Fruit fly (Drosophila melanogaster): Measurements from ENCODE around the gene kst.
A peak's percentile ranks its signal among the peaks of the same experiment; 100 is the strongest.

kst gene

dm6 chr3L:3381869-3382488 lies 45.3 kb downstream of the kst start (continued):
- TF ChIP-seq schlank (tag; optimal IDR thresholded peaks at IDR 0.05): peak; percentile 28
- TF ChIP-seq CG7786 (GFP tag; optimal IDR thresholded peaks at IDR 0.05): no peak
- no peak for TF ChIP-seq cad (GFP tag; optimal IDR thresholded peaks at IDR 0.05)
- TF ChIP-seq CG1024 (GFP tag; IDR thresholded peaks at IDR 0.05): 0 out of 2 replicates have a peak, but pooled peaks have one; percentile 10
- no peak for TF ChIP-seq CG30431 (GFP tag; optimal IDR thresholded peaks at IDR 0.05)
- TF ChIP-seq gt (GFP tag; IDR thresholded peaks at IDR 0.05): no peak
- no peak for TF ChIP-seq sens-2 (GFP tag; IDR thresholded peaks at IDR 0.05)
- no peak for TF ChIP-seq jumu (GFP tag; optimal IDR thresholded peaks at IDR 0.05)
- no peak for TF ChIP-seq CG33213 (GFP tag; optimal IDR thresholded peaks at IDR 0.05)
- TF ChIP-seq cwo (GFP tag; optimal IDR thresholded peaks at IDR 0.05): no peak
- 0 out of 2 replicates have a peak, but pooled peaks have one; percentile 26 for TF ChIP-seq CG11696 (GFP tag; IDR thresholded peaks at IDR 0.05)
- no peak for TF ChIP-seq tio (GFP tag; optimal IDR thresholded peaks at IDR 0.05)
- peak; percentile 78 for TF ChIP-seq Med (GFP tag)
- no peak for TF ChIP-seq CG12744 (GFP tag; optimal IDR thresholded peaks at IDR 0.05)
- TF ChIP-seq CG31388 (GFP tag; optimal IDR thresholded peaks at IDR 0.05): no peak
- no peak for TF ChIP-seq sna (GFP tag; IDR thresholded peaks at IDR 0.05; ENCODE audit: partially characterized antibody)
- peak; percentile 72 for TF ChIP-seq H2.0 (GFP tag; IDR thresholded peaks at IDR 0.05)
- TF ChIP-seq en (GFP tag; optimal IDR thresholded peaks at IDR 0.05): no peak
- TF ChIP-seq Dip2 (GFP tag; IDR thresholded peaks at IDR 0.05): no peak
- TF ChIP-seq cg (GFP tag; optimal IDR thresholded peaks at IDR 0.05): no peak
- TF ChIP-seq lmd (GFP tag; IDR thresholded peaks at IDR 0.05): peak; percentile 75
- TF ChIP-seq CG15601 (tag; optimal IDR thresholded peaks at IDR 0.05): no peak
- TF ChIP-seq CG18262 (tag; optimal IDR thresholded peaks at IDR 0.05): no peak
- TF ChIP-seq abd-A (tag; optimal IDR thresholded peaks at IDR 0.05): no peak
- no peak for TF ChIP-seq CG17802 (tag; optimal IDR thresholded peaks at IDR 0.05)
- TF ChIP-seq CG11695 (GFP tag; IDR thresholded peaks at IDR 0.05): peak; percentile 69
- no peak for TF ChIP-seq hb (GFP tag; IDR thresholded peaks at IDR 0.05; ENCODE audit: partially characterized antibody)
- no peak for TF ChIP-seq CG18011 (GFP tag; optimal IDR thresholded peaks at IDR 0.05)
- peak; percentile 71 for TF ChIP-seq CG14441 (GFP tag; IDR thresholded peaks at IDR 0.05)
- TF ChIP-seq CG15696 (tag; optimal IDR thresholded peaks at IDR 0.05): no peak
- TF ChIP-seq exex (tag; optimal IDR thresholded peaks at IDR 0.05): no peak
- TF ChIP-seq lola (GFP tag; optimal IDR thresholded peaks at IDR 0.05): no peak
- peak; percentile 19 for TF ChIP-seq scrt (GFP tag; optimal IDR thresholded peaks at IDR 0.05)
- no peak for TF ChIP-seq CG6683 (GFP tag; optimal IDR thresholded peaks at IDR 0.05)
- TF ChIP-seq tin (GFP tag; optimal IDR thresholded peaks at IDR 0.05): no peak
- no peak for TF ChIP-seq Usf (GFP tag; optimal IDR thresholded peaks at IDR 0.05)
- TF ChIP-seq CG6689 (GFP tag; IDR thresholded peaks at IDR 0.05): peak; percentile 45
- peak; percentile 27 for TF ChIP-seq CG13296 (GFP tag; optimal IDR thresholded peaks at IDR 0.05)
- TF ChIP-seq chn (GFP tag; optimal IDR thresholded peaks at IDR 0.05): no peak
- no peak for TF ChIP-seq CG10979 (tag; optimal IDR thresholded peaks at IDR 0.05)
- peak; percentile 72 for TF ChIP-seq CG3847 (GFP tag; IDR thresholded peaks at IDR 0.05)
- TF ChIP-seq kah (GFP tag; optimal IDR thresholded peaks at IDR 0.05): no peak
- TF ChIP-seq CG10321 (GFP tag; IDR thresholded peaks at IDR 0.05): no peak
- TF ChIP-seq jigr1 (GFP tag; IDR thresholded peaks at IDR 0.05): 0 out of 3 replicates have a peak, but pooled peaks have one; percentile 20
- TF ChIP-seq CG17829 (tag; optimal IDR thresholded peaks at IDR 0.05): no peak
- no peak for TF ChIP-seq CG8290 (GFP tag; optimal IDR thresholded peaks at IDR 0.05)
- TF ChIP-seq CG8290 (tag; optimal IDR thresholded peaks at IDR 0.05): peak in 1 of 2 experiments; percentile 54
- no peak for TF ChIP-seq odd (GFP tag; optimal IDR thresholded peaks at IDR 0.05)
- no peak for TF ChIP-seq CG18599 (GFP tag; optimal IDR thresholded peaks at IDR 0.05)
- TF ChIP-seq CG12104 (GFP tag; optimal IDR thresholded peaks at IDR 0.05): no peak
